Worm (Caenorhabditis elegans): ENCODE measurements around the gene spin-1.

The spin-1 gene

DNA sequence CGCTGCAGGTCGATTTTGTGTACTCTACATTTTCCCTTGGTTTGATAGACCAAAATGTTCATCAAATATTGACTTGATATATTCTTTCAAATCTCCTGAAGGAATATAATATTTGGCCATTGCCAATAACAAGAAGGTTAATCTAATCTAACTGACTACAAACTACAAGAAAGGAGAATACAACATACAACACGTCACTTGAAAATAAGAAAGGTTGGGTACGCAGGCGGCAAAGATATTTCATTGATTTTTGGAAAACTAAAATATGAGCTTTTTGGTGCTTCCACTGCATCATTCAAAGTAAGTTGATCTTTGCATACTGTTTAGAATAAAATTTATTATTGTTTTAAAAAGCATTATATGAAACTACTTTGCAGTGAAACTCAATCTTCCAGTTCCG is 16.7 kb upstream of the spin-1 start, which contains the start of gene nhr-209:
TSS of gene nhr-209 (plus strand) at position 27 of the 400 bp plus-strand sequence.
- TF ChIP-seq mab-9 (GFP tag; IDR thresholded peaks at IDR 0.05) (no peak), elt-3 (tag; optimal IDR thresholded peaks at IDR 0.05) (peak in 1 of 6 experiments; percentile 26), nhr-237 (tag; optimal IDR thresholded peaks at IDR 0.05) (no peak), nhr-20 (tag; optimal IDR thresholded peaks at IDR 0.05) (peak; percentile 25), nhr-85 (tag) (peak; percentile 0), efl-1 (optimal IDR thresholded peaks at IDR 0.05) (no peak), efl-1 (GFP tag; optimal IDR thresholded peaks at IDR 0.05 in 1 of 2) (peak in 1 of 2 experiments; percentile 86), fkh-4 (tag; optimal IDR thresholded peaks at IDR 0.05; ENCODE audit: borderline replicate concordance) (no peak), Y116A8C.19 (tag; optimal IDR thresholded peaks at IDR 0.05; ENCODE audit: borderline replicate concordance) (no peak)

DNA sequence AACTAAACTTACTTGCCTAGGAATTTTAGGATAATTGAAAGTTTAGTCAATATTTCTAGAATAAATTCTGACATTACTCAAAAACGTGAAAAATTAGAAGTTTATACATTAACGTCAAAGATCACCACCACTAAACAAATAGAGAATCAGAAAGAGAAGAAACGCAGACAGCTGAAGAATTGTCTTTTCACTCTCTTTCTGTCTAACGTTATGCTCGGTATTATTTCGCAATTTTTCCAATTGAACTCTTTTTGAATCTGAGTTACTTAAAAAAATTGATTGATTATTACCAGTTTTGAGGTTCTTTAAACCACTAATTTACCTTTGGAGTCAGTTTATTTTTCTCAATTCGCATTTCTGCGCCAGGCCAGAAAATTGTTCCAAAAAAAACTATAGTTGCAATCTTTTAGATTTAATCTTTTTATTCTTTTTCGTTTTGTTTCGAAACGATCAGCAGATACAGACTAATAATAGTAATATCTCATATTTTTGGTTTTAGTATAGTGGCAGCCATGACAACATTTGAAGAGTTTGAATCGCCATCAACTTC is 13.9 kb upstream of the spin-1 start, which contains the start of gene nhr-154:
TSS of gene nhr-154 (plus strand) at position 500 of the 550 bp plus-strand sequence.
- TF ChIP-seq egl-13 (tag; optimal IDR thresholded peaks at IDR 0.05) (no peak), snpc-4 (tag; optimal IDR thresholded peaks at IDR 0.05) (peak; percentile 43), nhr-85 (tag) (no peak), efl-1 (optimal IDR thresholded peaks at IDR 0.05) (peak; percentile 31 to 32), efl-1 (GFP tag; optimal IDR thresholded peaks at IDR 0.05 in 1 of 2) (peak in 1 of 2 experiments; percentile 70), lin-14 (GFP tag; optimal IDR thresholded peaks at IDR 0.05) (peak; percentile 63), snu-23 (GFP tag; optimal IDR thresholded peaks at IDR 0.05) (peak; percentile 30), mep-1 (tag; optimal IDR thresholded peaks at IDR 0.05) (peak; percentile 11), zip-4 (GFP tag; optimal IDR thresholded peaks at IDR 0.05) (peak; percentile 54), lin-35 (GFP tag; optimal IDR thresholded peaks at IDR 0.05) (peak in 1 of 2 experiments; percentile 8), mab-9 (GFP tag; IDR thresholded peaks at IDR 0.05) (no peak), nhr-20 (tag; optimal IDR thresholded peaks at IDR 0.05) (peak; percentile 60), nhr-71 (tag; optimal IDR thresholded peaks at IDR 0.05) (peak; percentile 27), nhr-12 (tag; optimal IDR thresholded peaks at IDR 0.05) (no peak), skn-1 (tag; optimal IDR thresholded peaks at IDR 0.05) (peak; percentile 75), sox-4 (tag; optimal IDR thresholded peaks at IDR 0.05) (no peak), hlh-4 (tag; optimal IDR thresholded peaks at IDR 0.05) (no peak), lsy-2 (tag; optimal IDR thresholded peaks at IDR 0.05) (peak in 1 of 2 experiments; percentile 42), ces-1 (GFP tag; optimal IDR thresholded peaks at IDR 0.05) (no peak), dpl-1 (GFP tag; optimal IDR thresholded peaks at IDR 0.05) (peak in 1 of 3 experiments; percentile 19), jun-1 (tag; optimal IDR thresholded peaks at IDR 0.05) (no peak), unc-30 (tag; optimal IDR thresholded peaks at IDR 0.05) (no peak), alr-1 (tag; optimal IDR thresholded peaks at IDR 0.05; ENCODE audit: borderline replicate concordance) (no peak), nhr-28 (tag; optimal IDR thresholded peaks at IDR 0.05) (no peak), ceh-8 (GFP tag; optimal IDR thresholded peaks at IDR 0.05) (no peak), tbx-2 (tag; optimal IDR thresholded peaks at IDR 0.05) (no peak), blmp-1 (tag; optimal IDR thresholded peaks at IDR 0.05) (peak; percentile 25)

DNA sequence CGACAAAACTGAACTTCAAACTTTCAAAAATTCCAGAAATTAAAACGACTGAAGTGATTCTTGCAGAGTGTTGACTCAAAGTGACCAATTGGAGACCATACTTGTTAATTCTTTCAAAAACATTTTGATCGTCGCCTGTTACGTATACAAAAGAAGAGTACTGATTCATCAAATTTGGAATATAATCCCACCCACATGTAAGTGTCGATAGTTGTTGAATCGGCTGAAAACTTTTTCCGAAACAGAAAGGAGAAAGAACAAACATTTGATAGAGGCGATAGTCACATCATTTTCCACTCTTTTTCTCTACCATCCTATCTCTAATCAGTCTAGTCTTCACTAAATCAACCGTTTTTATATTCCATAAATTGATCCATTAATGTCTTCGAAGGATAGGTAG is 10.9 kb upstream of the spin-1 start, which contains the start of gene nhr-153:
TSS of gene nhr-153 (plus strand) at position 301 of the 400 bp plus-strand sequence.
- no peak for TF ChIP-seq nhr-19 (GFP tag; conservative IDR thresholded peaks at IDR 0.05)
- peak; percentile 10 for TF ChIP-seq snu-23 (GFP tag; optimal IDR thresholded peaks at IDR 0.05)
- TF ChIP-seq lin-35 (GFP tag; optimal IDR thresholded peaks at IDR 0.05): peak in 1 of 2 experiments; percentile 11

DNA sequence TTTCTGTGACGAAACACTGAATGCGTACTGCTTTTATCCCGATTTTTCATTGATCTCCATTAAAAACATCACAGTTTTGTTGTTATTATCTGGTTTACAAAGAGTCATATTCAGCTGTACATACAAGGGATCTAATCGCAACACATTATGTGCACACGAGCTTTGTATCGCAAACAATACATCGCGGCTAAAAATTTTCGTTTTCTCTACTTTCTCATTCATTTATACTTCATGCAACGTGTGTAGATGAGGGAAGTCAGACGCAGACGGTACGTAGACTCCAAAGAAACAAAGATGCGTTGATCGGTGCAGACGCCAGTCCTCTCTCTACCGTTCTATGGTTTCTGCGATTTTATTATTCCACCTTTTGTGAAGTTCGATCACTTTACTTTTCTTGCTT is 8.0 kb upstream of the spin-1 start, which contains the start of gene nhr-136:
TSS of gene nhr-136 (plus strand) at position 301 of the 400 bp plus-strand sequence.
- no peak for TF ChIP-seq alr-1 (tag; optimal IDR thresholded peaks at IDR 0.05; ENCODE audit: borderline replicate concordance)
- no peak for TF ChIP-seq isw-1 (GFP tag; IDR thresholded peaks at IDR 0.05)
- TF ChIP-seq egl-27 (tag; optimal IDR thresholded peaks at IDR 0.05): no peak
- no peak for TF ChIP-seq ces-1 (GFP tag; optimal IDR thresholded peaks at IDR 0.05)
- peak; percentile 75 for TF ChIP-seq blmp-1 (tag; optimal IDR thresholded peaks at IDR 0.05)
- TF ChIP-seq efl-1 (optimal IDR thresholded peaks at IDR 0.05): no peak
- TF ChIP-seq efl-1 (GFP tag; optimal IDR thresholded peaks at IDR 0.05 in 1 of 2): peak in 1 of 2 experiments; percentile 53
- TF ChIP-seq tlp-1 (tag; optimal IDR thresholded peaks at IDR 0.05): no peak
- peak; percentile 34 for TF ChIP-seq lin-14 (GFP tag; optimal IDR thresholded peaks at IDR 0.05)
- no peak for TF ChIP-seq nhr-85 (tag)
- peak in 1 of 2 experiments; percentile 5 for TF ChIP-seq lsy-2 (tag; optimal IDR thresholded peaks at IDR 0.05)
- TF ChIP-seq lin-15B (tag; optimal IDR thresholded peaks at IDR 0.05): no peak
- no peak for TF ChIP-seq efl-3 (GFP tag; optimal IDR thresholded peaks at IDR 0.05)
- TF ChIP-seq lir-3 (tag; optimal IDR thresholded peaks at IDR 0.05; ENCODE audit: poor library complexity): no peak
- peak; percentile 7 for TF ChIP-seq snu-23 (GFP tag; optimal IDR thresholded peaks at IDR 0.05)
- TF ChIP-seq lin-35 (GFP tag; optimal IDR thresholded peaks at IDR 0.05): peak in 1 of 2 experiments; percentile 47
- peak; percentile 21 for TF ChIP-seq nhr-20 (tag; optimal IDR thresholded peaks at IDR 0.05)
- no peak for TF ChIP-seq mab-9 (GFP tag; IDR thresholded peaks at IDR 0.05)
- TF ChIP-seq ceh-82 (tag; optimal IDR thresholded peaks at IDR 0.05): peak in 1 of 3 experiments; percentile 18
